Fruit fly (Drosophila melanogaster) whole organism, wandering third instar larva: ENCODE results near the gene CG32085.

Source experiments
- Abd-B ChIP-seq: fragments of >200 bp; optimal IDR thresholded peaks from 2 replicates; lab custom pipeline; 2017; ENCODE audit warnings: missing biosample characterization, missing genetic modification characterization
- CG32264 ChIP-seq: fragments of 200-800 bp; sonication (Bioruptor generic); optimal IDR thresholded peaks from 2 replicates; lab custom pipeline; 2016; ENCODE audit warnings: missing biosample characterization, missing genetic modification characterization
- CG9705 ChIP-seq: fragments of 200-800 bp; sonication (Bioruptor generic); optimal IDR thresholded peaks from 2 replicates; lab custom pipeline; 2018; ENCODE audit warnings: missing biosample characterization, mild to moderate bottlenecking, missing genetic modification characterization
- CrebA ChIP-seq: fragments of 200-800 bp; sonication (Bioruptor generic); optimal IDR thresholded peaks from 2 replicates; lab custom pipeline; 2016; ENCODE audit warnings: missing biosample characterization, mild to moderate bottlenecking, missing genetic modification characterization, borderline replicate concordance
- Dif ChIP-seq: fragments of 200-275, 200-300 bp; sonication (Bioruptor generic); optimal IDR thresholded peaks from 2 replicates; lab custom pipeline; 2018; ENCODE audit warnings: missing biosample characterization, missing genetic modification characterization; ENCODE audit not compliant: partially characterized antibody
- GATAd ChIP-seq: sonication (Bioruptor generic); optimal IDR thresholded peaks from 2 replicates; lab custom pipeline; 2016; ENCODE audit warnings: missing biosample characterization, missing genetic modification characterization
- HLH106 ChIP-seq: fragments of 200-800 bp; optimal IDR thresholded peaks from 3 replicates; lab custom pipeline; 2019; ENCODE audit warnings: missing biosample characterization, mild to moderate bottlenecking, missing genetic modification characterization, moderate library complexity
- Hr78 ChIP-seq: fragments of >200 bp; optimal IDR thresholded peaks from 2 replicates; lab custom pipeline; 2017; ENCODE audit warnings: missing biosample characterization, missing genetic modification characterization
- Hr83 ChIP-seq: fragments of 200-300 bp; sonication (Bioruptor generic); optimal IDR thresholded peaks from 2 replicates; lab custom pipeline; 2016; ENCODE audit warnings: missing biosample characterization, mild to moderate bottlenecking, missing genetic modification characterization, moderate library complexity; ENCODE audit not compliant: poor library complexity, severe bottlenecking
- Jra ChIP-seq: sonication (Bioruptor generic); optimal IDR thresholded peaks from 2 replicates; lab custom pipeline; 2016; ENCODE audit warnings: missing biosample characterization, missing genetic modification characterization
- Mio ChIP-seq: sonication (Bioruptor generic); optimal IDR thresholded peaks from 2 replicates; lab custom pipeline; 2016; ENCODE audit warnings: missing biosample characterization, missing genetic modification characterization
- Myc ChIP-seq: fragments of >200 bp; optimal IDR thresholded peaks from 2 replicates; lab custom pipeline; 2017
- OdsH ChIP-seq: fragments of 200-800 bp; sonication (Bioruptor generic); optimal IDR thresholded peaks from 2 replicates; lab custom pipeline; 2016; ENCODE audit warnings: missing biosample characterization, mild to moderate bottlenecking, missing genetic modification characterization
- Rel ChIP-seq, 2 experiments: fragments of 200-800 bp; sonication (Bioruptor generic) in 1 of 2; optimal IDR thresholded peaks; 2 replicates in 1 of 2; 3 replicates in 1 of 2; lab custom pipeline; 2016 to 2019; ENCODE audit warnings: mild to moderate bottlenecking in 2 of 2, missing biosample characterization in 2 of 2, missing genetic modification characterization in 2 of 2, moderate library complexity in 1 of 2
- Sp1 ChIP-seq: fragments of 200-800 bp; sonication (Bioruptor generic); optimal IDR thresholded peaks from 3 replicates; lab custom pipeline; 2019; ENCODE audit warnings: missing biosample characterization, mild to moderate bottlenecking, missing genetic modification characterization, moderate library complexity
- Vsx2 ChIP-seq: fragments of 200-300, 225-300 bp; sonication (Bioruptor generic); optimal IDR thresholded peaks from 2 replicates; lab custom pipeline; 2018; ENCODE audit warnings: missing biosample characterization, missing genetic modification characterization; ENCODE audit not compliant: partially characterized antibody
- br ChIP-seq: fragments of 200-800 bp; sonication (Bioruptor generic); optimal IDR thresholded peaks from 2 replicates; lab custom pipeline; 2016; ENCODE audit warnings: missing biosample characterization, missing genetic modification characterization
- brk ChIP-seq: fragments of 200-800 bp; sonication (Bioruptor generic); optimal IDR thresholded peaks from 2 replicates; lab custom pipeline; 2016; ENCODE audit warnings: missing biosample characterization, mild to moderate bottlenecking, missing genetic modification characterization
- dl ChIP-seq, 2 experiments: fragments of 175-275, 200-275 bp in 1 of 2; fragments of 200-275 bp in 1 of 2; sonication (Bioruptor generic); optimal IDR thresholded peaks; lab custom pipeline; 2018; ENCODE audit warnings: mild to moderate bottlenecking in 2 of 2, missing biosample characterization in 2 of 2, missing genetic modification characterization in 2 of 2, moderate library complexity in 2 of 2; ENCODE audit not compliant: partially characterized antibody in 2 of 2, insufficient read depth in 1 of 2
- dmrt93B ChIP-seq: fragments of 200-800 bp; sonication (Bioruptor generic); optimal IDR thresholded peaks from 2 replicates; lab custom pipeline; 2018; ENCODE audit warnings: missing biosample characterization, mild to moderate bottlenecking, missing genetic modification characterization
- dsf ChIP-seq: sonication (Bioruptor generic); optimal IDR thresholded peaks from 2 replicates; lab custom pipeline; 2016; ENCODE audit warnings: missing biosample characterization, missing genetic modification characterization, borderline replicate concordance
- ey ChIP-seq: fragments of 200-800 bp; sonication (Bioruptor generic); optimal IDR thresholded peaks from 2 replicates; lab custom pipeline; 2016; ENCODE audit warnings: missing biosample characterization, missing genetic modification characterization
- foxo ChIP-seq, 2 experiments: fragments of 200-800 bp; sonication (Bioruptor generic); optimal IDR thresholded peaks; 2 replicates in 1 of 2; 3 replicates in 1 of 2; lab custom pipeline; 2016 to 2017; ENCODE audit warnings: missing biosample characterization in 2 of 2, missing genetic modification characterization in 2 of 2
- fru ChIP-seq: fragments of 200-800 bp; sonication (Bioruptor generic); optimal IDR thresholded peaks from 3 replicates; lab custom pipeline; 2016; ENCODE audit warnings: missing biosample characterization, mild to moderate bottlenecking, missing genetic modification characterization
- h ChIP-seq: fragments of 200-800 bp; sonication (Bioruptor generic); optimal IDR thresholded peaks from 3 replicates; lab custom pipeline; 2016; ENCODE audit warnings: missing biosample characterization, mild to moderate bottlenecking, missing genetic modification characterization
- jim ChIP-seq: fragments of 175-275, 200-325 bp; sonication (Bioruptor generic); optimal IDR thresholded peaks from 2 replicates; lab custom pipeline; 2016; ENCODE audit warnings: missing biosample characterization, mild to moderate bottlenecking, missing genetic modification characterization
- lola ChIP-seq: fragments of >200 bp; optimal IDR thresholded peaks from 2 replicates; lab custom pipeline; 2017; ENCODE audit warnings: missing biosample characterization, missing genetic modification characterization
- pan ChIP-seq: fragments of >200 bp; optimal IDR thresholded peaks from 2 replicates; lab custom pipeline; 2017
- psq ChIP-seq: fragments of 200-800 bp; sonication (Bioruptor generic); optimal IDR thresholded peaks from 3 replicates; lab custom pipeline; 2017; ENCODE audit warnings: missing biosample characterization, mild to moderate bottlenecking, missing genetic modification characterization, moderate library complexity
- rgr ChIP-seq: fragments of 200-800 bp; sonication (Bioruptor generic); optimal IDR thresholded peaks from 3 replicates; lab custom pipeline; 2016; ENCODE audit warnings: missing biosample characterization, mild to moderate bottlenecking, missing genetic modification characterization
- sage ChIP-seq: fragments of 200-800 bp; sonication (Bioruptor generic); optimal IDR thresholded peaks from 2 replicates; lab custom pipeline; 2016; ENCODE audit warnings: missing biosample characterization, mild to moderate bottlenecking, missing genetic modification characterization
- sv ChIP-seq: fragments of 200-800 bp; sonication (Bioruptor generic); optimal IDR thresholded peaks from 3 replicates; lab custom pipeline; 2016; ENCODE audit warnings: missing biosample characterization, missing genetic modification characterization
- tai ChIP-seq: sonication (Bioruptor generic); optimal IDR thresholded peaks from 2 replicates; lab custom pipeline; 2016; ENCODE audit warnings: missing biosample characterization, missing genetic modification characterization
- usp ChIP-seq: fragments of >200 bp; optimal IDR thresholded peaks from 2 replicates; lab custom pipeline; 2017; ENCODE audit warnings: missing biosample characterization, missing genetic modification characterization
- woc ChIP-seq: sonication (Bioruptor generic); optimal IDR thresholded peaks from 2 replicates; lab custom pipeline; 2016; ENCODE audit warnings: missing biosample characterization, mild to moderate bottlenecking, missing genetic modification characterization

Gene CG32085

DNA sequence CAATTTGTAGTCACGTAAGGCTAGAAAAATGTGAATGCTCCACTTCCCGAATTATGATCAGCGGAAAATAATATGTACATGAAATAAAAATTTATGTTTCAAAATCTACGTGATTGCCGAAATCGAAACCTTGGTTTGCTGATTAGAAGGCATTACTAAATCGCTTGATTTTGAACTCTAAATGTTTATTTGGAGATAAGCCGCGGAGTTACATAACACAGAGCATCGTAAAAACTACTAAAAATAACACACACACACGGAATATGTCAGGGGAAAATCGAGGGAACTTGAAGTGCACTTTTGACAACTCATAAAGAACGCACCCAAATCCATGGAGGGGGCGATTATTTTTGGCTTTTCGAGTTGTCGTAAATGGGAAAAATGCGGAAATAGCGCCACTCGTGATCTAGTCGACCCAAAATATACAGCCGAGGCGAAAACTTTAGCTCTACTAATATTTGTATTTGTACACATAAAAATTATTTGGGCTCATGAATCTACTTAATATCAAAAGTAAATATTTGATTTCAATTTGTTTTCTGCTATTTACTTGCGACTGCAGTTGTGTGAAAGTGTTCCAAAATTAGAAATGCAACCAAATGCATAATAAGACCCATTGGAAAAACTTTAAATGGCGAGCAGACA is 24.9 kb upstream of the CG32085 start:
- TF ChIP-seq Dif = no peak

DNA sequence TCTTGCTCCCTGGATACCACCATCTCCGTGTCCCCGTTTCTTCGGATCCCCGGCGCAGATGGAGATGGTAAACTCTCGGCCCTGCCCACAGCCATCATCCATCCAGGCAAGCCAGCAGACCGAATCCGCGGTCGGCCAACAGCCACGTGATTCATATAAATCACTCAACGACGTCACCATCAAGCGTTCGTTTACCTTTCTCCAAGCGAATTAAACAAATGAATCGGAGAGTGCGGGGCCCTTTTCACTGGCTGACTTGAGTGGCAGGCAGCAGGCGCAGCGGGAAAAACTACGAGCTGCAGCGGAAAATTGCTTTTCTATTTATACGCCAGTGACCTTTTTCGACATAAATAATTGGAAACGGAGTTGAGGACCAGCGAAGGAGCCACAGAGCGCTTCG is 23.4 kb upstream of the CG32085 start:
- no peak for TF ChIP-seq Mio (GFP tag; lab: Kevin White, UChicago)
- no peak for TF ChIP-seq dl (GFP tag; optimal IDR thresholded peaks at IDR 0.05; lab: Kevin White, UChicago; ENCODE audit: insufficient read depth in 1 of 2, partially characterized antibody in 2 of 2)
- no peak for TF ChIP-seq jim
- no peak for TF ChIP-seq Rel (GFP tag; optimal IDR thresholded peaks at IDR 0.05; lab: Kevin White, UChicago)
- TF ChIP-seq Rel (tag; optimal IDR thresholded peaks at IDR 0.05; lab: Kevin White, UChicago) = no peak
- TF ChIP-seq Jra = no peak

DNA sequence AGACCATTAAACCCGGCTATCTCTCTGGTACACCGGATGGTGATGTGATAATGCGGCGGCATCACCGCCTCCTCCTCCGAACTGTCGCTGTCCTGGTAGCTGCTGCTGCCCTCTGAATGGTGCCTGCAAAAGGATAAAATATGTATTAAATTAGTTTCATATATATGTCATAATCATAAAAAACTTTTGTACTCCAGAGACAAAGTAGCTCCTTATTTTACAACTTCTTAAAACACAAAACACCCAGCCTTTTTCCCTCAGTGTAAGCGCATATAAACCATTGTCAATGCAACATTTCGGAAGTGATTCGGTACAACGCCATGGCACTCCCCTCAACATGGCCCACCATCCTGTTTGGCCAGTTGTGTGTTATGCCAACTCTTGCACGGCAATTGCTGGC is 21.5 kb upstream of the CG32085 start:
- TF ChIP-seq Dif (no peak), sv (GFP tag; lab: Kevin White, UChicago) (no peak), Hr83 (GFP tag; lab: Kevin White, UChicago) (no peak), dmrt93B (GFP tag; lab: Kevin White, UChicago) (no peak), rgr (GFP tag; lab: Kevin White, UChicago) (no peak), lola (GFP tag; lab: Kevin White, UChicago) (no peak), woc (no peak), ey (GFP tag; lab: Kevin White, UChicago) (no peak), foxo (GFP tag; optimal IDR thresholded peaks at IDR 0.05; lab: Kevin White, UChicago) (no peak), sage (GFP tag; lab: Kevin White, UChicago) (no peak), HLH106 (tag; lab: Kevin White, UChicago) (no peak), GATAd (no peak), Vsx2 (GFP tag; lab: Kevin White, UChicago) (no peak)

DNA sequence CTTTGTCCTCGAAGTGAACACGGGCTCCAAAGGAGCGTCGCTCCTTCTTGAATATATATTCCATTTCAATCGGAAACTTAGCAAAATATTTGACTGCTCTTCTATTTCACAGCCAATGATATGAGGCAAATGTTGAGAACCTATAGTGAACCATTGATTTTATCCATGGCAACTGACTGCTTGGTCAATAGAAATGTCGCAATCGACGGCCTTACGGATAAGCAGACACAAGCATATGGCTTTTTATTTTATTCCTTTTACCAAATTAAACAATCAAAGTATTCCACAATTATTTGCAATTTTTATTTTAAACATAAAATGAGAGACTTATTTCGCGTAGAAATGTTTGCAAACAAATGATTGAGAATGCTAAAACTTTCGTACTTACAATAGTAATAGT is 19.0 kb upstream of the CG32085 start, which contains the start of gene Dnai2:
Gene Dnai2 (minus strand): TSS at position 101 of the 400 bp plus-strand sequence.
- TF ChIP-seq br (no peak), Sp1 (no peak), CG9705 (GFP tag; lab: Kevin White, UChicago) (no peak), foxo (GFP tag; optimal IDR thresholded peaks at IDR 0.05; lab: Kevin White, UChicago) (no peak), dmrt93B (GFP tag; lab: Kevin White, UChicago) (no peak), fru (GFP tag; lab: Kevin White, UChicago) (no peak), CG32264 (GFP tag; lab: Kevin White, UChicago) (no peak), dl (GFP tag; optimal IDR thresholded peaks at IDR 0.05; lab: Kevin White, UChicago; ENCODE audit: insufficient read depth in 1 of 2, partially characterized antibody in 2 of 2) (no peak)

DNA sequence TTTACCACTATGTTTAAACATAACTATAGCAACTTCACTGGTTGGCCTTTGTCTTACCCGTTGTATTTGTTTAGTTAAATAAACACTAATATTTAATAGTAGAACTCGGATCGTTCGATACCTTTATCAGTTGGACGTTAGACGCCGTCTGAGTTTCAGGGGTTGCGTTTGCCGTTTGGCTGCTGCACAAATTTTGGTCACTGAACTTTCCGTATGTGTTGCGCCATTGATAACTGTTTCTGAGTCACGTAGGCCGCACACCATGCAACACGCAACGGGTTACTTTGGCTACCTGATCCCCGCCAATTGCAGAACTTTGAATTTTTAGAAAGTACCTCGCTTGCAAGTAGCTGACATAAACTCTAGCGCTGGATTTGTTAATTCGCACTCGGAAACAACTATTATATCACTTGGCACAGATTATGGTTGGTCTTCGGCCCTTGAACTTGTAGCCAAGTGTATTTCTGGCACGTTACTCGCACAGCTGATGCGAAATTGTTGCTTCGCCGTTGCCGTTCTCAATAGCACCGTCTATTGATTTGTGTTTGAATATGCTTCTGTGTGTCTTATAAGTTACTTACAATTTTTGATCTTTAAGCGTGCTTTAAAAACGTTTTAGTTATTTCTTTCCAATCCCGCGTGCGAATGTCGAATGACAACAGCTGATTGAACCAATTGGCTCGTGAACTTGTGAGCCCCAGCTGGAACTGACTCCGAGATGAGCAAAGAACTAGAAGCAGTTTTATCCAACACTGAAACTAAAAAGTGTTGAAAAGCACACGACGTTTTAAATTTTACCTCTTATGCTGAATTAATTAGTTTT is 16.4 kb upstream of the CG32085 start, which contains the start of gene Dph1:
Gene Dph1 (minus strand): TSS at position 670 of the 823 bp plus-strand sequence.
- TF ChIP-seq HLH106 (tag; lab: Kevin White, UChicago) (peak; percentile 76), jim (no peak), Myc (lab: Kevin White, UChicago) (peak; percentile 42), rgr (GFP tag; lab: Kevin White, UChicago) (peak; percentile 91), fru (GFP tag; lab: Kevin White, UChicago) (peak; percentile 90), CG32264 (GFP tag; lab: Kevin White, UChicago) (peak; percentile 70), tai (no peak), Vsx2 (GFP tag; lab: Kevin White, UChicago) (no peak), Hr83 (GFP tag; lab: Kevin White, UChicago) (peak; percentile 62), br (peak; percentile 90), dsf (GFP tag; lab: Kevin White, UChicago) (no peak), CG9705 (GFP tag; lab: Kevin White, UChicago) (no peak), Sp1 (peak; percentile 81), GATAd (no peak), Rel (GFP tag; optimal IDR thresholded peaks at IDR 0.05; lab: Kevin White, UChicago) (peak; percentile 58), Rel (tag; optimal IDR thresholded peaks at IDR 0.05; lab: Kevin White, UChicago) (peak; percentile 39), Mio (GFP tag; lab: Kevin White, UChicago) (no peak), foxo (GFP tag; optimal IDR thresholded peaks at IDR 0.05; lab: Kevin White, UChicago) (peak in 1 of 2 experiments; percentile 91), dl (GFP tag; optimal IDR thresholded peaks at IDR 0.05; lab: Kevin White, UChicago; ENCODE audit: insufficient read depth in 1 of 2, partially characterized antibody in 2 of 2) (no peak), Jra (peak; percentile 69), pan (lab: Kevin White, UChicago) (no peak), usp (GFP tag; lab: Kevin White, UChicago) (no peak), OdsH (GFP tag; lab: Kevin White, UChicago) (peak; percentile 84), h (peak; percentile 88), Abd-B (GFP tag; lab: Kevin White, UChicago) (no peak), sage (GFP tag; lab: Kevin White, UChicago) (peak; percentile 7), Hr78 (no peak), psq (GFP tag; lab: Kevin White, UChicago) (peak; percentile 77), CrebA (GFP tag; lab: Kevin White, UChicago) (no peak), sv (GFP tag; lab: Kevin White, UChicago) (peak; percentile 62), brk (peak; percentile 61)
